Worm (Caenorhabditis elegans): ENCODE results near the gene pifk-1.
A peak's percentile ranks its signal among the peaks of the same experiment; 100 is the strongest.

pifk-1 gene

ce11 chrX:950482-950881 lies 26.2 kb upstream of the pifk-1 start, which contains the start of gene arr-1:
TSS of gene arr-1 (plus strand) at chrX:950782.
- TF ChIP-seq elt-2 (tag; optimal IDR thresholded peaks at IDR 0.05), result no peak
- TF ChIP-seq nhr-232 (tag; optimal IDR thresholded peaks at IDR 0.05), result no peak
- no peak for TF ChIP-seq ceh-45 (GFP tag; IDR thresholded peaks at IDR 0.05)
- no peak for TF ChIP-seq unc-42 (tag; optimal IDR thresholded peaks at IDR 0.05)
- no peak for TF ChIP-seq sox-4 (tag; optimal IDR thresholded peaks at IDR 0.05)
- no peak for TF ChIP-seq T23F11.4 (GFP tag; optimal IDR thresholded peaks at IDR 0.05)
- no peak for TF ChIP-seq pha-4 (tag; optimal IDR thresholded peaks at IDR 0.05)
- TF ChIP-seq pax-1 (tag; optimal IDR thresholded peaks at IDR 0.05), result no peak
- TF ChIP-seq ceh-6 (GFP tag; optimal IDR thresholded peaks at IDR 0.05), result no peak
- no peak for TF ChIP-seq ahr-1 (tag; optimal IDR thresholded peaks at IDR 0.05)

DNA sequence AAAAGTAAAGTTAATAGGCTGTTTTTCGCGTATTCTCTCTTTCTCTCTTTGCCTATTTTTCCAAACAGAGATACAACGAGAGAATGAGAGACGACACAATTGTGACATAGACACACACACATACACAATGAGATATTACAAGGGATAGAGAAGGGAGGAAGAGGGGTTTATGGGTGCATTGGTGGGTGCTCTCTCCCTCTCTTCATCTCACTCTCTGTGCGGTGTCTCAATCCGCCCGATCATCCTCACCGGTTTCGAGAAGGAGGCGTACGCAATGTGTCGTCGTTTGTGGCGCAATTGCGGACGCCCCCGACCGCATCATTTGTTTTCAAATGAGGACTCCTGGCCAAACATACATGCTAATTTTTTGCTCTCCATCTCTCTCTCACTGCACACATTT lies 25.2 kb upstream of the pifk-1 start:
- TF ChIP-seq unc-86 (tag; optimal IDR thresholded peaks at IDR 0.05) (peak; percentile 51), fkh-6 (tag; optimal IDR thresholded peaks at IDR 0.05) (peak; percentile 27), lin-11 (tag; optimal IDR thresholded peaks at IDR 0.05) (peak; percentile 15), ceh-19 (GFP tag; optimal IDR thresholded peaks at IDR 0.05) (peak; percentile 79), ceh-30 (tag; optimal IDR thresholded peaks at IDR 0.05) (peak; percentile 95), eyg-1 (tag; optimal IDR thresholded peaks at IDR 0.05) (peak; percentile 49), tbx-7 (tag; optimal IDR thresholded peaks at IDR 0.05) (peak; percentile 0), pha-4 (tag; optimal IDR thresholded peaks at IDR 0.05) (no peak), ttx-3 (tag; optimal IDR thresholded peaks at IDR 0.05) (peak; percentile 59), hlh-6 (tag; optimal IDR thresholded peaks at IDR 0.05) (peak; percentile 57), mec-3 (tag; optimal IDR thresholded peaks at IDR 0.05; ENCODE audit: borderline replicate concordance) (no peak), F13H6.1 (tag; optimal IDR thresholded peaks at IDR 0.05) (peak; percentile 47), sox-4 (tag; optimal IDR thresholded peaks at IDR 0.05) (peak; percentile 43), rnt-1 (tag; optimal IDR thresholded peaks at IDR 0.05) (peak; percentile 96), elt-2 (tag; optimal IDR thresholded peaks at IDR 0.05) (peak; percentile 35), pat-9 (tag; optimal IDR thresholded peaks at IDR 0.05) (peak; percentile 74), madf-2 (tag; optimal IDR thresholded peaks at IDR 0.05) (peak; percentile 49), nhr-11 (tag; optimal IDR thresholded peaks at IDR 0.05) (no peak), hlh-15 (tag; optimal IDR thresholded peaks at IDR 0.05) (no peak), gmeb-2 (tag; optimal IDR thresholded peaks at IDR 0.05) (peak; percentile 1), ahr-1 (tag; optimal IDR thresholded peaks at IDR 0.05) (no peak), zip-5 (tag; optimal IDR thresholded peaks at IDR 0.05) (no peak), pqm-1 (tag; optimal IDR thresholded peaks at IDR 0.05) (no peak), Y22D7AL.16 (tag; optimal IDR thresholded peaks at IDR 0.05) (peak; percentile 7), ceh-22 (tag; optimal IDR thresholded peaks at IDR 0.05) (peak; percentile 28), fax-1 (tag; optimal IDR thresholded peaks at IDR 0.05) (peak; percentile 56), ceh-6 (GFP tag; optimal IDR thresholded peaks at IDR 0.05) (peak; percentile 55), T23F11.4 (GFP tag; optimal IDR thresholded peaks at IDR 0.05) (peak; percentile 39), hlh-8 (tag; optimal IDR thresholded peaks at IDR 0.05) (peak; percentile 17), K02D7.2 (tag; optimal IDR thresholded peaks at IDR 0.05) (no peak), ceh-48 (tag; optimal IDR thresholded peaks at IDR 0.05) (peak; percentile 27), ama-1 (optimal IDR thresholded peaks at IDR 0.05) (no peak), sdc-2 (tag; optimal IDR thresholded peaks at IDR 0.05) (peak; percentile 90), dmd-4 (tag; optimal IDR thresholded peaks at IDR 0.05; ENCODE audit: borderline replicate concordance) (no peak), C08G9.2 (tag; optimal IDR thresholded peaks at IDR 0.05) (peak; percentile 66), che-1 (tag; optimal IDR thresholded peaks at IDR 0.05) (no peak), hlh-13 (GFP tag; optimal IDR thresholded peaks at IDR 0.05) (no peak), pha-2 (tag; optimal IDR thresholded peaks at IDR 0.05) (peak; percentile 29), unc-42 (tag; optimal IDR thresholded peaks at IDR 0.05) (peak; percentile 91), fkh-10 (GFP tag; optimal IDR thresholded peaks at IDR 0.05) (peak; percentile 90), unc-55 (GFP tag; optimal IDR thresholded peaks at IDR 0.05) (peak; percentile 93), dve-1 (tag; optimal IDR thresholded peaks at IDR 0.05) (peak; percentile 94), lim-6 (tag; optimal IDR thresholded peaks at IDR 0.05) (peak; percentile 53), npax-4 (tag; optimal IDR thresholded peaks at IDR 0.05) (no peak), ceh-45 (GFP tag; IDR thresholded peaks at IDR 0.05) (no peak), ceh-9 (tag; optimal IDR thresholded peaks at IDR 0.05) (no peak), ets-4 (tag; optimal IDR thresholded peaks at IDR 0.05) (peak; percentile 42), ztf-16 (tag; optimal IDR thresholded peaks at IDR 0.05) (peak; percentile 64), odd-2 (tag; optimal IDR thresholded peaks at IDR 0.05) (no peak)
